Worm (Caenorhabditis elegans) whole organism, L3 larva: ENCODE data around the gene C17C3.6.
A peak's percentile ranks its signal among the peaks of the same experiment; 100 is the strongest.

Experiments used
- R02D3.7 ChIP-seq: fragments of 150-350 bp; optimal IDR thresholded peaks from 2 replicates; lab custom pipeline; 2014; ENCODE audit warnings: missing biosample characterization, missing genetic modification characterization
- ZK546.5 ChIP-seq: sonication (generic microtip); optimal IDR thresholded peaks from 2 replicates; lab custom pipeline; 2017; ENCODE audit warnings: missing biosample characterization, missing genetic modification characterization
- aly-2 ChIP-seq: fragments of 150-350 bp; optimal IDR thresholded peaks from 2 replicates; lab custom pipeline; 2014; ENCODE audit warnings: missing biosample characterization, missing genetic modification characterization
- ama-1 ChIP-seq: fragments of 150-350 bp; optimal IDR thresholded peaks from 2 replicates; lab custom pipeline; 2018
- ceh-16 ChIP-seq: sonication (generic microtip); optimal IDR thresholded peaks from 2 replicates; lab custom pipeline; 2017; ENCODE audit warnings: missing biosample characterization, missing genetic modification characterization
- ceh-28 ChIP-seq: fragments of 150-350 bp; optimal IDR thresholded peaks from 2 replicates; lab custom pipeline; 2014; ENCODE audit warnings: missing biosample characterization, missing genetic modification reagents, missing genetic modification characterization
- ceh-82 ChIP-seq: fragments of 150-350 bp; optimal IDR thresholded peaks from 2 replicates; lab custom pipeline; 2014; ENCODE audit warnings: missing biosample characterization, missing genetic modification characterization
- ceh-9 ChIP-seq: sonication (generic microtip); optimal IDR thresholded peaks from 2 replicates; lab custom pipeline; 2018; ENCODE audit warnings: missing biosample characterization, missing genetic modification characterization
- daf-12 ChIP-seq: fragments of 150-350 bp; optimal IDR thresholded peaks from 2 replicates; lab custom pipeline; 2014; ENCODE audit warnings: missing biosample characterization, missing genetic modification reagents, missing genetic modification characterization
- egl-5 ChIP-seq: fragments of 150-350 bp; optimal IDR thresholded peaks from 2 replicates; lab custom pipeline; 2017; ENCODE audit warnings: missing biosample characterization, missing genetic modification reagents, missing genetic modification characterization, inconsistent platforms
- elt-1 ChIP-seq: fragments of 150-350 bp; optimal IDR thresholded peaks from 2 replicates; lab custom pipeline; 2014; ENCODE audit warnings: missing biosample characterization, missing genetic modification characterization
- elt-2 ChIP-seq: sonication (generic microtip); optimal IDR thresholded peaks from 2 replicates; lab custom pipeline; 2016; ENCODE audit warnings: missing genetic modification reagents, mild to moderate bottlenecking, missing genetic modification characterization, missing compliant biosample characterization
- elt-3 ChIP-seq, 3 experiments: fragments of 150-350 bp in 1 of 3; sonication (generic microtip) in 2 of 3; optimal IDR thresholded peaks; 2 replicates in 2 of 3; 4 replicates in 1 of 3; lab custom pipeline; 2014 to 2017; ENCODE audit warnings: missing biosample characterization in 3 of 3, missing genetic modification characterization in 3 of 3
- eor-1 ChIP-seq, 2 experiments: fragments of 150-350 bp; optimal IDR thresholded peaks; 2 replicates each; lab custom pipeline; 2014 to 2018; ENCODE audit warnings: missing biosample characterization in 2 of 2, missing genetic modification characterization in 2 of 2
- fkh-10 ChIP-seq: sonication (generic microtip); optimal IDR thresholded peaks from 2 replicates; lab custom pipeline; 2017; ENCODE audit warnings: missing biosample characterization, missing genetic modification reagents, missing genetic modification characterization
- fkh-2 ChIP-seq: fragments of 150-350 bp; optimal IDR thresholded peaks from 2 replicates; lab custom pipeline; 2014; ENCODE audit warnings: missing biosample characterization, missing genetic modification reagents, missing genetic modification characterization
- fos-1 ChIP-seq: fragments of 150-350 bp; optimal IDR thresholded peaks from 2 replicates; lab custom pipeline; 2014; ENCODE audit warnings: missing biosample characterization, missing genetic modification characterization
- hmg-11 ChIP-seq: sonication (generic microtip); optimal IDR thresholded peaks from 2 replicates; lab custom pipeline; 2016; ENCODE audit warnings: missing genetic modification characterization, missing compliant biosample characterization
- jun-1 ChIP-seq: fragments of 150-350 bp; optimal IDR thresholded peaks from 2 replicates; lab custom pipeline; 2014; ENCODE audit warnings: missing biosample characterization, missing genetic modification reagents, missing genetic modification characterization
- lin-15B ChIP-seq: fragments of 150-350 bp; optimal IDR thresholded peaks from 2 replicates; lab custom pipeline; 2014; ENCODE audit warnings: missing biosample characterization, missing genetic modification characterization
- mdl-1 ChIP-seq: fragments of 150-350 bp; optimal IDR thresholded peaks from 2 replicates; lab custom pipeline; 2014; ENCODE audit warnings: missing biosample characterization, missing genetic modification characterization
- nfya-1 ChIP-seq: sonication (generic microtip); optimal IDR thresholded peaks from 2 replicates; lab custom pipeline; 2017; ENCODE audit warnings: missing genetic modification characterization, mild to moderate bottlenecking, missing compliant biosample characterization, antibody characterized with exemption, moderate library complexity; ENCODE audit not compliant: insufficient read depth
- nhr-11 ChIP-seq: fragments of 150-350 bp; optimal IDR thresholded peaks from 2 replicates; lab custom pipeline; 2014; ENCODE audit warnings: missing biosample characterization, missing genetic modification characterization
- nhr-12 ChIP-seq: fragments of 150-350 bp; optimal IDR thresholded peaks from 2 replicates; lab custom pipeline; 2014; ENCODE audit warnings: missing biosample characterization, missing genetic modification characterization
- nhr-23 ChIP-seq: fragments of 150-350 bp; optimal IDR thresholded peaks from 2 replicates; lab custom pipeline; 2014; ENCODE audit warnings: missing biosample characterization, missing genetic modification reagents, missing genetic modification characterization
- nhr-237 ChIP-seq: fragments of 150-350 bp; optimal IDR thresholded peaks from 2 replicates; lab custom pipeline; 2014; ENCODE audit warnings: missing biosample characterization, missing genetic modification characterization
- nhr-25 ChIP-seq: sonication (generic microtip); optimal IDR thresholded peaks from 2 replicates; lab custom pipeline; 2017; ENCODE audit warnings: missing biosample characterization, missing genetic modification characterization
- nhr-43 ChIP-seq: sonication (generic microtip); optimal IDR thresholded peaks from 2 replicates; lab custom pipeline; 2016; ENCODE audit warnings: mild to moderate bottlenecking, missing genetic modification characterization, missing compliant biosample characterization; ENCODE audit not compliant: poor library complexity, severe bottlenecking
- nhr-67 ChIP-seq: fragments of 150-350 bp; optimal IDR thresholded peaks from 2 replicates; lab custom pipeline; 2014; ENCODE audit warnings: missing biosample characterization, missing genetic modification characterization
- nhr-76 ChIP-seq: fragments of 150-350 bp; sonication (generic microtip); optimal IDR thresholded peaks from 5 replicates; lab custom pipeline; 2014; ENCODE audit warnings: missing biosample characterization, missing genetic modification characterization
- nhr-77 ChIP-seq: fragments of 150-350 bp; optimal IDR thresholded peaks from 2 replicates; lab custom pipeline; 2014; ENCODE audit warnings: missing biosample characterization, missing genetic modification characterization
- pha-4 ChIP-seq: fragments of 150-350 bp; optimal IDR thresholded peaks from 2 replicates; lab custom pipeline; 2014; ENCODE audit warnings: missing biosample characterization, missing genetic modification reagents, missing genetic modification characterization
- pqm-1 ChIP-seq: fragments of 150-350 bp; optimal IDR thresholded peaks from 2 replicates; lab custom pipeline; 2017; ENCODE audit warnings: missing biosample characterization, missing genetic modification characterization, inconsistent platforms
- sea-2 ChIP-seq: fragments of 150-350 bp; sonication (generic microtip); optimal IDR thresholded peaks from 4 replicates; lab custom pipeline; 2014; ENCODE audit warnings: missing biosample characterization, missing genetic modification reagents, missing genetic modification characterization
- skn-1 ChIP-seq: fragments of 150-350 bp; optimal IDR thresholded peaks from 2 replicates; lab custom pipeline; 2014; ENCODE audit warnings: missing biosample characterization, missing genetic modification characterization
- snpc-4 ChIP-seq: fragments of 150-350 bp; optimal IDR thresholded peaks from 2 replicates; lab custom pipeline; 2014; ENCODE audit warnings: missing biosample characterization, missing genetic modification characterization
- tbx-2 ChIP-seq: sonication (generic microtip); optimal IDR thresholded peaks from 2 replicates; lab custom pipeline; 2016; ENCODE audit warnings: mild to moderate bottlenecking, missing genetic modification characterization, missing compliant biosample characterization
- unc-39 ChIP-seq: sonication (generic microtip); optimal IDR thresholded peaks from 4 replicates; lab custom pipeline; 2017; ENCODE audit warnings: missing biosample characterization, missing genetic modification characterization
- unc-62 ChIP-seq: fragments of 150-350 bp; sonication (generic microtip); optimal IDR thresholded peaks from 4 replicates; lab custom pipeline; 2014; ENCODE audit warnings: missing biosample characterization, missing genetic modification reagents, missing genetic modification characterization
- zag-1 ChIP-seq: fragments of 150-350 bp; optimal IDR thresholded peaks from 2 replicates; lab custom pipeline; 2014; ENCODE audit warnings: missing biosample characterization, missing genetic modification characterization
- ztf-11 ChIP-seq: fragments of 150-350 bp; optimal IDR thresholded peaks from 2 replicates; lab custom pipeline; 2014; ENCODE audit warnings: missing biosample characterization, missing genetic modification characterization
- ztf-4 ChIP-seq: fragments of 150-350 bp; optimal IDR thresholded peaks from 2 replicates; lab custom pipeline; 2014; ENCODE audit warnings: missing biosample characterization, missing genetic modification characterization

Gene C17C3.6

ce11 chrII:5593377-5593932 is 43.6 kb downstream of the C17C3.6 start, which contains the start of gene cdc-14 (continued):
- TF ChIP-seq mdl-1 (tag; lab: Kevin White, UChicago): no peak

- peak; percentile 38 for TF ChIP-seq nhr-23 (tag; lab: Kevin White, UChicago)
- TF ChIP-seq pqm-1 (tag; lab: Kevin White, UChicago): peak; percentile 51
- TF ChIP-seq nhr-77 (tag; lab: Kevin White, UChicago): no peak
- TF ChIP-seq skn-1 (tag; lab: Kevin White, UChicago): no peak
- no peak for TF ChIP-seq jun-1 (tag; lab: Kevin White, UChicago)
- TF ChIP-seq aly-2 (tag; lab: Kevin White, UChicago): no peak
- peak; percentile 58 for TF ChIP-seq nfya-1 (tag; lab: Kevin White, UChicago)
- TF ChIP-seq nhr-25 (tag; lab: Kevin White, UChicago): no peak
- peak; percentile 39 for TF ChIP-seq elt-2 (tag; lab: Kevin White, UChicago)
- no peak for TF ChIP-seq ama-1 (lab: Kevin White, UChicago)
- no peak for TF ChIP-seq ceh-16 (tag; lab: Kevin White, UChicago)
- TF ChIP-seq fkh-2 (tag; lab: Kevin White, UChicago): no peak
- TF ChIP-seq nhr-67: no peak
- TF ChIP-seq lin-15B: peak; percentile 65
- TF ChIP-seq snpc-4 (tag; lab: Kevin White, UChicago): peak; percentile 75
- TF ChIP-seq mdl-1 (tag; lab: Kevin White, UChicago): no peak
- TF ChIP-seq pha-4 (tag; lab: Kevin White, UChicago): peak; percentile 71
Measured at ce11 chrII:5594210-5594764, 44.4 kb downstream of the C17C3.6 start, which contains the start of gene ttc-4. Gene ttc-4, plus strand, starts transcription at chrII:5594714.

- TF ChIP-seq tbx-2 (tag; lab: Kevin White, UChicago): no peak
Measured at ce11 chrII:5596247-5596646, 46.4 kb downstream of the C17C3.6 start, which contains the start of gene C17G10.1. Gene C17G10.1, plus strand, starts transcription at chrII:5596547.

- TF ChIP-seq snpc-4 (tag; lab: Kevin White, UChicago): peak; percentile 99
- TF ChIP-seq egl-5 (tag; lab: Kevin White, UChicago): peak; percentile 54
- TF ChIP-seq lin-15B: peak; percentile 60
- peak; percentile 82 for TF ChIP-seq nhr-25 (tag; lab: Kevin White, UChicago)
- TF ChIP-seq nhr-11 (tag; lab: Kevin White, UChicago): no peak
- peak in 1 of 3 experiments; percentile 30 for TF ChIP-seq elt-3 (tag; optimal IDR thresholded peaks at IDR 0.05; lab: Kevin White, UChicago)
- TF ChIP-seq ZK546.5: no peak
- TF ChIP-seq mdl-1 (tag; lab: Kevin White, UChicago): peak; percentile 34
- TF ChIP-seq nhr-12: peak; percentile 9
- TF ChIP-seq tbx-2 (tag; lab: Kevin White, UChicago): peak; percentile 33
- peak; percentile 89 for TF ChIP-seq nhr-77 (tag; lab: Kevin White, UChicago)
- no peak for TF ChIP-seq ceh-9 (tag; lab: Kevin White, UChicago)
- no peak for TF ChIP-seq fkh-10 (GFP tag; lab: Kevin White, UChicago)
- no peak for TF ChIP-seq unc-62 (GFP tag; lab: Kevin White, UChicago)
- TF ChIP-seq pqm-1 (tag; lab: Kevin White, UChicago): peak; percentile 55
- TF ChIP-seq nhr-23 (tag; lab: Kevin White, UChicago): peak; percentile 84
- no peak for TF ChIP-seq elt-1
- no peak for TF ChIP-seq nhr-76 (tag; lab: Kevin White, UChicago)
- TF ChIP-seq aly-2 (tag; lab: Kevin White, UChicago): no peak
- TF ChIP-seq daf-12 (tag; lab: Kevin White, UChicago): no peak
- TF ChIP-seq hmg-11 (tag; lab: Kevin White, UChicago): peak; percentile 60
- no peak for TF ChIP-seq nhr-237
- peak; percentile 89 for TF ChIP-seq nhr-43
- no peak for TF ChIP-seq ztf-11
- peak; percentile 93 for TF ChIP-seq ama-1 (lab: Kevin White, UChicago)
- TF ChIP-seq unc-39: no peak
- TF ChIP-seq pha-4 (tag; lab: Kevin White, UChicago): peak; percentile 49
- TF ChIP-seq ceh-82 (tag; lab: Kevin White, UChicago): peak; percentile 60
- peak; percentile 29 for TF ChIP-seq jun-1 (tag; lab: Kevin White, UChicago)
- TF ChIP-seq ceh-28 (tag; lab: Kevin White, UChicago): peak; percentile 47
- peak; percentile 75 for TF ChIP-seq nfya-1 (tag; lab: Kevin White, UChicago)
- no peak for TF ChIP-seq fkh-2 (tag; lab: Kevin White, UChicago)
- no peak for TF ChIP-seq eor-1 (tag; optimal IDR thresholded peaks at IDR 0.05; lab: Kevin White, UChicago)
- peak; percentile 9 for TF ChIP-seq skn-1 (tag; lab: Kevin White, UChicago)
- no peak for TF ChIP-seq zag-1 (tag; lab: Kevin White, UChicago)
- peak; percentile 83 for TF ChIP-seq elt-2 (tag; lab: Kevin White, UChicago)
- TF ChIP-seq fos-1: no peak
- TF ChIP-seq sea-2 (GFP tag; lab: Kevin White, UChicago): no peak
- TF ChIP-seq ztf-4: no peak
- peak; percentile 10 for TF ChIP-seq R02D3.7 (tag; lab: Kevin White, UChicago)
Measured at ce11 chrII:5599326-5600044, 49.6 kb downstream of the C17C3.6 start, which contains the start of gene C17G10.10. Gene C17G10.10, minus strand, starts transcription at chrII:5599376.
